Worm (Caenorhabditis elegans) whole organism, L1 larva: ENCODE measurements around the gene F58B3.6.

ENCODE experiments used
- lsy-2 ChIP-seq, 2 experiments: fragments of 150-350 bp; optimal IDR thresholded peaks; 2 replicates each; lab custom pipeline; 2014; ENCODE audit warnings: missing biosample characterization in 2 of 2, missing genetic modification characterization in 2 of 2
- nhr-77 ChIP-seq: fragments of 150-350 bp; optimal IDR thresholded peaks from 2 replicates; lab custom pipeline; 2014; ENCODE audit warnings: missing biosample characterization, missing genetic modification characterization
- rnt-1 ChIP-seq: sonication (generic microtip); optimal IDR thresholded peaks from 2 replicates; lab custom pipeline; 2016; ENCODE audit warnings: mild to moderate bottlenecking, missing genetic modification characterization, moderate library complexity, missing compliant biosample characterization
- zag-1 ChIP-seq: fragments of 150-350 bp; optimal IDR thresholded peaks from 2 replicates; lab custom pipeline; 2014; ENCODE audit warnings: missing biosample characterization, missing genetic modification characterization

DNA sequence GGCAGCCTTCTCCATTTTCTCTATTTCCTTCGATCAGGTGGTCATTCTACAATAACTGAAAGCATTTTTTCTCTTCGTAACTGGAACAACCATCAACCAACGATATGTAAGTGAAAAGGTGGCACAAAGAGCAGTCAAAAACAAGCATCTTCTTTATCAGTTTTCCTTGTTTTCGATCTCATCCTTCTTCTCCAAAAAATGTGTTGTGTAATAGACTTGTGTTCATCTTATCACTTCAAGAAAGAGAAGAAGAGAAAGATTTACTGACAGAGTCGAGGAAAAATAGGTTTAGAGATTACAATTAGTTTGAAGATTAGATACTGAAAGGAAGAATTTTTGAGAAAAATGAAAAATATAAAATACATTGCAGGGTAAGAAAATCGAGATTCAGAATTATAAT is 8.9 kb downstream of the F58B3.6 start:
- TF ChIP-seq lsy-2 (tag; optimal IDR thresholded peaks at IDR 0.05; lab: Kevin White, UChicago), result peak in 1 of 2 experiments; percentile 25
- no peak for TF ChIP-seq zag-1 (tag; lab: Kevin White, UChicago)
- no peak for TF ChIP-seq rnt-1 (tag; lab: Kevin White, UChicago)
- no peak for TF ChIP-seq nhr-77 (tag; lab: Kevin White, UChicago)
